Fruit fly (Drosophila melanogaster) whole organism, adult: Measurements from ENCODE around the gene CG7382.

ENCODE experiments used
- CG33017 ChIP-seq: fragments of 200-800 bp; sonication (Bioruptor generic); optimal IDR thresholded peaks from 2 replicates; lab custom pipeline; 2018; ENCODE audit warnings: missing biosample characterization, mild to moderate bottlenecking, missing genetic modification characterization, moderate library complexity
- CG5204 ChIP-seq: fragments of 200-800 bp; sonication (Bioruptor generic); optimal IDR thresholded peaks from 2 replicates; lab custom pipeline; 2016; ENCODE audit warnings: missing biosample characterization, missing genetic modification characterization
- CG7045 ChIP-seq: fragments of 200-800 bp; sonication (Bioruptor generic); optimal IDR thresholded peaks from 2 replicates; lab custom pipeline; 2017; ENCODE audit warnings: missing biosample characterization, mild to moderate bottlenecking, missing genetic modification characterization
- Clk ChIP-seq: fragments of 200-800 bp; sonication (Bioruptor generic); optimal IDR thresholded peaks from 2 replicates; lab custom pipeline; 2017; ENCODE audit warnings: missing biosample characterization, missing genetic modification characterization
- cic ChIP-seq: fragments of 200-800 bp; sonication (Bioruptor generic); optimal IDR thresholded peaks from 2 replicates; lab custom pipeline; 2017; ENCODE audit warnings: missing biosample characterization, mild to moderate bottlenecking, missing genetic modification characterization, moderate library complexity
- cnc ChIP-seq, 2 experiments: fragments of >200 bp; optimal IDR thresholded peaks; 2 replicates each; lab custom pipeline; 2017
- kay ChIP-seq: fragments of 200-800 bp; sonication (Bioruptor generic); peaks from one replicate; lab custom pipeline; 2016; ENCODE audit warnings: missing biosample characterization, missing genetic modification characterization, borderline replicate concordance
- toe ChIP-seq: fragments of 200-800 bp; sonication (Bioruptor generic); optimal IDR thresholded peaks from 2 replicates; lab custom pipeline; 2016; ENCODE audit warnings: missing biosample characterization, missing genetic modification characterization

DNA sequence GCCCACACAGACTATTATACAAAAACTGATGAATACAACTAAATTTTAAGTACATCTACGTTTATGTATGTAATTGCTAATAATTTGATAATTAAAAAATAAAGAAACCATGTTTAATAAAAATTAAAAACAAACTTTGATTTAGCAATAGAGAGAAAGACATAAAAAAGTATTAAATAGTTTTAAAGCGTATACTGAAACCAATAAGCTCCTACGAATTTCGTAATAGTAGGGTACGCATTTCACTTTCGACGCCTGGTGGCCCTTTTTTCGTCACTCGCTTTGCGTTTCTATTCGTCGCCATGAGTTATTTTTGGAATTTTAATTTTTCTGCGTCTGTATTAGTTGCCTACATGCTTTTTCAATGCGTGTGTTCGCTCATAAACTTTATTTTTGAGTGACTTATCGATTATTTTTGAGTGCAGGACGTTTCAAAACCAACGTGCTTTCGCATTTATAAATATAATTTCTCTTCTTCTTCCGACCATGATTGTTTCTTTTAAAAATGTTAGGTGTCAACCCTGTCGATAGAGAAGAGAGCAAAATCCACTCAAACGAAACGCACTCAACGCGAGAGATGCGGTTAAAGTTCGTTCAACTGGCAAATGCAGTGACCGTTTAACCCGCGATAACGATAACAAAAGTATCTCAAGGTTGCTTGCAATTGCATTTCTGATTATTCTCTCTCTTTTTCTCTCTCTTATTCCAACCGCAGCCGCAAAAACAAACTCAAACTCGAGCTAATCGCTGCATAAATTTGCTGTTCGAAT is 27.0 kb upstream of the CG7382 start, which contains the start of gene Oscillin:
- TF ChIP-seq CG33017 (tag; lab: Kevin White, UChicago), result no peak
- TF ChIP-seq toe, result no peak
- TF ChIP-seq CG7045 (GFP tag; lab: Kevin White, UChicago), result peak; percentile 59
- TF ChIP-seq kay, result peak; percentile 87
- no peak for TF ChIP-seq cic
- peak; percentile 27 for TF ChIP-seq CG5204
- TF ChIP-seq Clk (GFP tag; lab: Kevin White, UChicago), result no peak
- peak in 1 of 2 experiments; percentile 21 for TF ChIP-seq cnc (optimal IDR thresholded peaks at IDR 0.05; lab: Kevin White, UChicago)
